Worm (Caenorhabditis elegans): Measurements from ENCODE around the gene F58B4.3.

F58B4.3 gene

DNA sequence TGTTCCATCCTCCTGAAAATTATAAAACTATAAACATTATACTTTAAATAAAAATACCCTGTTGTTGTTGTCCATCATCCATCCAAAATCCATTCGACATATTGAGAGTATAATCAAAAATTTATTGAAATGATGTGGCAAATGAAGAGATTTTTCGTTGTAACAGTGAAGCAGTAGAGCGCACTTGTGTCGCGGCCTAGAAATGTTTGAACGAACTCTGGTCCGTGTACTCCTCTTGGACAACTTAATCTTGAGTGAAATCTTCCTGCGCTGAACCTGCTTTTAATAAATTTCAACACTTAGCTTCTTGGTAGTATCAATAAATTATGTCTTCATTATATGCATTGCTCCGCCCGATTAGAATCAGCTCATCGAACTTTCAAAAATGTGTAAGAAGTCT lies 35.0 kb upstream of the F58B4.3 start, which contains the start of the genes F32D8.14 and F32D8.5 (continued):
- TF ChIP-seq lin-35 (GFP tag; optimal IDR thresholded peaks at IDR 0.05) (peak in 1 of 3 experiments; percentile 76), F37B4.10 (GFP tag; IDR thresholded peaks at IDR 0.05) (no peak), dpff-1 (tag; optimal IDR thresholded peaks at IDR 0.05) (no peak), nfya-1 (tag; optimal IDR thresholded peaks at IDR 0.05; ENCODE audit: borderline replicate concordance, insufficient read depth) (no peak), B0336.3 (GFP tag; IDR thresholded peaks at IDR 0.05) (no peak), pbrm-1 (GFP tag; IDR thresholded peaks at IDR 0.05) (peak; percentile 62), dox-1 (GFP tag; IDR thresholded peaks at IDR 0.05) (peak; percentile 81), ztf-26 (tag; optimal IDR thresholded peaks at IDR 0.05) (no peak), hsf-1 (GFP tag; IDR thresholded peaks at IDR 0.05) (no peak), aptf-2 (GFP tag; conservative IDR thresholded peaks at IDR 0.05) (0 out of 2 replicates have a peak, but pooled peaks have one; percentile 9), ztf-25 (GFP tag; IDR thresholded peaks at IDR 0.05) (0 out of 2 replicates have a peak, but pooled peaks have one; percentile 17), F33H1.4 (GFP tag; IDR thresholded peaks at IDR 0.05) (peak; percentile 28; the same call in 1 of the 2 replicates), nhr-80 (tag; optimal IDR thresholded peaks at IDR 0.05) (peak; percentile 32), F49E8.2 (tag; optimal IDR thresholded peaks at IDR 0.05; ENCODE audit: insufficient read depth) (no peak), nhr-27 (tag; optimal IDR thresholded peaks at IDR 0.05) (no peak), zim-3 (tag; optimal IDR thresholded peaks at IDR 0.05) (no peak), lag-1 (GFP tag; IDR thresholded peaks at IDR 0.05) (no peak), lir-1 (GFP tag; conservative IDR thresholded peaks at IDR 0.05) (no peak), atf-7 (tag; optimal IDR thresholded peaks at IDR 0.05) (no peak), mes-4 (tag; optimal IDR thresholded peaks at IDR 0.05) (no peak), F55B11.4 (tag; optimal IDR thresholded peaks at IDR 0.05; ENCODE audit: borderline replicate concordance, insufficient read depth) (no peak), madf-3 (GFP tag; IDR thresholded peaks at IDR 0.05) (0 out of 2 replicates have a peak, but pooled peaks have one; percentile 38), ceh-27 (GFP tag; optimal IDR thresholded peaks at IDR 0.05) (peak; percentile 84), ceh-91 (GFP tag; IDR thresholded peaks at IDR 0.05) (no peak), B0035.1 (tag; optimal IDR thresholded peaks at IDR 0.05) (no peak), lsl-1 (GFP tag; optimal IDR thresholded peaks at IDR 0.05) (peak; percentile 30), nhr-90 (tag; optimal IDR thresholded peaks at IDR 0.05) (no peak), F10E7.11 (tag; optimal IDR thresholded peaks at IDR 0.05) (no peak), unc-130 (GFP tag; optimal IDR thresholded peaks at IDR 0.05) (peak; percentile 39), snpc-4 (GFP tag; optimal IDR thresholded peaks at IDR 0.05) (no peak), snpc-4 (tag; optimal IDR thresholded peaks at IDR 0.05) (peak in 2 of 4 experiments; percentile 55 to 68), hlh-12 (tag; optimal IDR thresholded peaks at IDR 0.05) (no peak), madf-6 (GFP tag; IDR thresholded peaks at IDR 0.05) (peak; percentile 53; the same call in 1 of the 2 replicates)

DNA sequence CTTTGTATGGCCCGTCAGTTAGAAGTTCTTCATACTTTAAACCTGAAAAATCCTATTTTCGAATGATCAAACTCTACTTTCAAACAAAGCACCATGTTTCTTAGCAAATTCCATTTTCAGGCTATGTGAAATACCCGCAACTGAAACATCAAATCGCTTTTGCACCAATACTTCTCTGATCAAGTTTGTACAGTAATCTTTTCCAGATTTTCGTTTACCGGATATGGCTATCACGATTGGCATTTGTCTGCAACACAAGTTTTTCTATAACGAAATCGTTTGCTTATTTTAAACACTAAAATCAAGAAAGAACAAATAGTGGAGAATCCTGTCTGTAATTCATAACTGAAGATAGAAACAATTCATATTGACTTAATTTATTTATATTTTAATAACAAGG lies 33.3 kb upstream of the F58B4.3 start, which contains the start of gene F32D8.13:
Gene F32D8.13, minus strand, starts transcription at position 249 of the 400 bp plus-strand sequence.
- TF ChIP-seq attf-6 (GFP tag; IDR thresholded peaks at IDR 0.05) (0 out of 2 replicates have a peak, but pooled peaks have one; percentile 41), unc-62 (GFP tag; optimal IDR thresholded peaks at IDR 0.05) (no peak), ekl-4 (GFP tag; IDR thresholded peaks at IDR 0.05) (no peak), madf-3 (GFP tag; IDR thresholded peaks at IDR 0.05) (0 out of 2 replicates have a peak, but pooled peaks have one; percentile 3), nhr-179 (tag; optimal IDR thresholded peaks at IDR 0.05) (no peak), ama-1 (optimal IDR thresholded peaks at IDR 0.05) (peak; percentile 58), ama-1 (GFP tag; optimal IDR thresholded peaks at IDR 0.05) (no peak), aptf-2 (GFP tag; conservative IDR thresholded peaks at IDR 0.05) (no peak), nhr-80 (tag; optimal IDR thresholded peaks at IDR 0.05) (no peak), F37B4.10 (GFP tag; IDR thresholded peaks at IDR 0.05) (no peak), B0336.3 (GFP tag; IDR thresholded peaks at IDR 0.05) (0 out of 2 replicates have a peak, but pooled peaks have one; percentile 26), atf-7 (tag; optimal IDR thresholded peaks at IDR 0.05) (peak; percentile 7), let-607 (tag; optimal IDR thresholded peaks at IDR 0.05) (peak in 1 of 2 experiments; percentile 40), Y56A3A.18 (GFP tag; IDR thresholded peaks at IDR 0.05) (0 out of 2 replicates have a peak, but pooled peaks have one; percentile 33), cebp-2 (GFP tag; IDR thresholded peaks at IDR 0.05) (no peak), let-526 (GFP tag; IDR thresholded peaks at IDR 0.05) (no peak), ceh-79 (tag; optimal IDR thresholded peaks at IDR 0.05) (no peak), gei-17 (GFP tag; optimal IDR thresholded peaks at IDR 0.05) (no peak)

All from whole organism, young adult.